Worm (Caenorhabditis elegans) whole organism, mixed stage, embryonic: Measurements from ENCODE around the gene akt-2.

Source experiments
- hlh-1 ChIP-seq: fragments of 150-350 bp; optimal IDR thresholded peaks from 2 replicates; lab custom pipeline; 2014; ENCODE audit warnings: missing biosample characterization, missing genetic modification reagents, missing genetic modification characterization
- lin-13 ChIP-seq: fragments of 150-350 bp; optimal IDR thresholded peaks from 2 replicates; lab custom pipeline; 2014; ENCODE audit warnings: missing biosample characterization, missing genetic modification characterization
- mep-1 ChIP-seq: fragments of 150-350 bp; optimal IDR thresholded peaks from 2 replicates; lab custom pipeline; 2017; ENCODE audit warnings: missing biosample characterization, missing genetic modification reagents, missing genetic modification characterization, inconsistent platforms
- nhr-237 ChIP-seq: fragments of 150-350 bp; optimal IDR thresholded peaks from 2 replicates; lab custom pipeline; 2014; ENCODE audit warnings: missing biosample characterization, missing genetic modification characterization
- nhr-76 ChIP-seq: sonication (generic microtip); optimal IDR thresholded peaks from 2 replicates; lab custom pipeline; 2017; ENCODE audit warnings: missing biosample characterization, missing genetic modification characterization
- pha-4 ChIP-seq: fragments of 150-350 bp; optimal IDR thresholded peaks from 2 replicates; lab custom pipeline; 2018; ENCODE audit warnings: missing biosample characterization, missing genetic modification reagents, missing genetic modification characterization
- sem-2 ChIP-seq: fragments of 200-800 bp; sonication (Bioruptor generic); optimal IDR thresholded peaks from 2 replicates; lab custom pipeline; 2018; ENCODE audit warnings: mild to moderate bottlenecking, missing genetic modification characterization, missing compliant biosample characterization

- TF ChIP-seq mep-1 (tag; lab: Kevin White, UChicago) (no peak), nhr-76 (no peak), sem-2 (no peak), nhr-237 (no peak), lin-13 (tag; lab: Kevin White, UChicago) (no peak), pha-4 (tag; lab: Kevin White, UChicago) (no peak), hlh-1 (tag; lab: Kevin White, UChicago) (no peak)
These were observed 16.7 kb downstream of the akt-2 start, which contains the start of gene vha-20 for ce11 chrX:14164234-14164633.
